Fruit fly (Drosophila melanogaster) whole organism, embryonic: ENCODE data around the gene CG7530.
A peak's percentile ranks its signal among the peaks of the same experiment; 100 is the strongest.

Experiments
- Abd-B ChIP-seq: fragments of 200-800 bp; sonication (Bioruptor generic); optimal IDR thresholded peaks from 2 replicates; lab custom pipeline; 2018; ENCODE audit warnings: missing biosample characterization, mild to moderate bottlenecking, missing genetic modification characterization, moderate library complexity
- B-H1 ChIP-seq: fragments of 200-800 bp; sonication (Bioruptor generic); IDR thresholded peaks from 3 replicates; pipeline ENCODE4 v1.3.6; 2022; ENCODE audit warnings: missing biosample characterization, missing genetic modification characterization
- CG10431 ChIP-seq: fragments of 200-800 bp; sonication (Bioruptor generic); optimal IDR thresholded peaks from 3 replicates; lab custom pipeline; 2018; ENCODE audit warnings: missing biosample characterization, mild to moderate bottlenecking, missing genetic modification characterization
- CG11456 ChIP-seq: fragments of 200-800 bp; sonication (Bioruptor generic); IDR thresholded peaks from 3 replicates; pipeline ENCODE4 v1.3.6; 2022; ENCODE audit warnings: missing biosample characterization, missing genetic modification characterization
- CG11696 ChIP-seq: fragments of 200-800 bp; sonication (Bioruptor generic); IDR thresholded peaks from 2 replicates; pipeline ENCODE4 v1.3.6; 2022; ENCODE audit warnings: missing biosample characterization, missing genetic modification characterization
- CG12155 ChIP-seq: fragments of 200-800 bp; sonication (Bioruptor generic); optimal IDR thresholded peaks from 3 replicates; lab custom pipeline; 2016; ENCODE audit warnings: missing biosample characterization, missing genetic modification characterization
- CG15479 ChIP-seq: fragments of 200-800 bp; sonication (Bioruptor generic); optimal IDR thresholded peaks from 3 replicates; lab custom pipeline; 2019; ENCODE audit warnings: missing biosample characterization, mild to moderate bottlenecking, missing genetic modification characterization, moderate library complexity
- CG1602 ChIP-seq: fragments of 200-800 bp; sonication (Bioruptor generic); optimal IDR thresholded peaks from 3 replicates; lab custom pipeline; 2016; ENCODE audit warnings: missing biosample characterization, missing genetic modification characterization
- CG17328 ChIP-seq: fragments of 200-800 bp; sonication (Bioruptor generic); IDR thresholded peaks from 2 replicates; pipeline ENCODE4 v1.3.6; 2022; ENCODE audit warnings: missing biosample characterization, missing genetic modification characterization
- CG17359 ChIP-seq: fragments of 200-800 bp; sonication (Bioruptor generic); optimal IDR thresholded peaks from 3 replicates; lab custom pipeline; 2018; ENCODE audit warnings: missing biosample characterization, mild to moderate bottlenecking, missing genetic modification characterization, moderate library complexity
- CG2678 ChIP-seq: fragments of 200-800 bp; sonication (Bioruptor generic); optimal IDR thresholded peaks from 3 replicates; lab custom pipeline; 2019; ENCODE audit warnings: missing biosample characterization, mild to moderate bottlenecking, missing genetic modification characterization, moderate library complexity
- CG32532 ChIP-seq: fragments of 200-800 bp; sonication (Bioruptor generic); IDR thresholded peaks from 2 replicates; pipeline ENCODE4 v1.3.6; 2022; ENCODE audit warnings: missing biosample characterization, missing genetic modification characterization
- CG32767 ChIP-seq: fragments of 200-800 bp; sonication (Bioruptor generic); IDR thresholded peaks from 2 replicates; pipeline ENCODE4 v1.3.6; 2022; ENCODE audit warnings: missing biosample characterization, missing genetic modification characterization
- CG4730 ChIP-seq: fragments of 200-800 bp; sonication (Bioruptor generic); IDR thresholded peaks from 2 replicates; pipeline ENCODE4 v1.3.6; 2022; ENCODE audit warnings: missing biosample characterization, missing genetic modification characterization
- CG5245 ChIP-seq: fragments of 200-800 bp; sonication (Bioruptor generic); optimal IDR thresholded peaks from 3 replicates; lab custom pipeline; 2016; ENCODE audit warnings: missing biosample characterization, missing genetic modification characterization
- CG6683 ChIP-seq: fragments of 200-800 bp; sonication (Bioruptor generic); optimal IDR thresholded peaks from 2 replicates; lab custom pipeline; 2017; ENCODE audit warnings: missing biosample characterization, mild to moderate bottlenecking, missing genetic modification characterization, missing genetic modification reagents
- CG6791 ChIP-seq: fragments of 200-800 bp; sonication (Bioruptor generic); IDR thresholded peaks from 3 replicates; pipeline ENCODE4 v1.3.6; 2022; ENCODE audit warnings: missing biosample characterization, missing genetic modification characterization; ENCODE audit not compliant: partially characterized antibody
- CG8478 ChIP-seq: fragments of >200 bp; optimal IDR thresholded peaks from 2 replicates; lab custom pipeline; 2018
- CkIIα-i1 ChIP-seq: fragments of 200-800 bp; sonication (Bioruptor generic); IDR thresholded peaks from 2 replicates; pipeline ENCODE4 v1.3.6; 2022; ENCODE audit warnings: missing biosample characterization, missing genetic modification characterization
- D ChIP-seq, 2 experiments: fragments of 200-800 bp in 1 of 2; fragments of >200 bp in 1 of 2; sonication (Bioruptor generic) in 1 of 2; optimal IDR thresholded peaks; 2 replicates in 1 of 2; 3 replicates in 1 of 2; lab custom pipeline; 2017; ENCODE audit warnings: mild to moderate bottlenecking in 1 of 2, missing biosample characterization in 1 of 2, missing genetic modification characterization in 1 of 2, missing genetic modification reagents in 1 of 2
- Dp ChIP-seq: fragments of 200-800 bp; sonication (Bioruptor generic); optimal IDR thresholded peaks from 2 replicates; lab custom pipeline; 2018; ENCODE audit warnings: missing biosample characterization, mild to moderate bottlenecking, missing genetic modification characterization, moderate library complexity
- E2f2 ChIP-seq: fragments of 200-800 bp; sonication (Bioruptor generic); IDR thresholded peaks from 2 replicates; pipeline ENCODE4 v1.3.6; 2022; ENCODE audit warnings: missing biosample characterization, missing genetic modification characterization
- Ets97D ChIP-seq: fragments of 200-800 bp; sonication (Bioruptor generic); optimal IDR thresholded peaks from 3 replicates; lab custom pipeline; 2016; ENCODE audit warnings: missing biosample characterization, missing genetic modification characterization
- HLH4C ChIP-seq: fragments of 200-800 bp; sonication (Bioruptor generic); IDR thresholded peaks from 3 replicates; pipeline ENCODE4 v1.3.6; 2022; ENCODE audit warnings: missing biosample characterization, missing genetic modification characterization; ENCODE audit not compliant: partially characterized antibody
- Hr3 ChIP-seq: fragments of 200-800 bp; sonication (Bioruptor generic); optimal IDR thresholded peaks from 3 replicates; lab custom pipeline; 2016; ENCODE audit warnings: missing biosample characterization, missing genetic modification characterization
- Hr78 ChIP-seq, 2 experiments: fragments of 200-800 bp in 1 of 2; fragments of >200 bp in 1 of 2; sonication (Bioruptor generic) in 1 of 2; optimal IDR thresholded peaks; 2 replicates each; lab custom pipeline; 2017 to 2019; ENCODE audit warnings: missing biosample characterization in 2 of 2, missing genetic modification characterization in 2 of 2, mild to moderate bottlenecking in 1 of 2, moderate library complexity in 1 of 2
- Med ChIP-seq: fragments of 200-800 bp; sonication (Bioruptor generic); peaks from one replicate; lab custom pipeline; 2016; ENCODE audit warnings: missing biosample characterization, missing genetic modification characterization, mild to moderate bottlenecking, inconsistent platforms, moderate library complexity
- Mes4 ChIP-seq: fragments of 200-800 bp; sonication (Bioruptor generic); optimal IDR thresholded peaks from 2 replicates; lab custom pipeline; 2016; ENCODE audit warnings: missing biosample characterization, missing genetic modification characterization
- Sin3A ChIP-seq: fragments of >200 bp; optimal IDR thresholded peaks from 2 replicates; lab custom pipeline; 2018
- Usf ChIP-seq: fragments of 200-800 bp; sonication (Bioruptor generic); optimal IDR thresholded peaks from 2 replicates; lab custom pipeline; 2017; ENCODE audit warnings: missing genotype, missing biosample characterization, missing genetic modification characterization
- ara ChIP-seq: fragments of 200-800 bp; sonication (Bioruptor generic); IDR thresholded peaks from 2 replicates; pipeline ENCODE4 v1.3.6; 2022; ENCODE audit warnings: missing biosample characterization, missing genetic modification characterization
- da ChIP-seq: fragments of 200-800 bp; sonication (Bioruptor generic); optimal IDR thresholded peaks from 2 replicates; lab custom pipeline; 2016; ENCODE audit warnings: missing biosample characterization, missing genetic modification characterization
- dmrt11E ChIP-seq: fragments of 200-800 bp; sonication (Bioruptor generic); optimal IDR thresholded peaks from 3 replicates; lab custom pipeline; 2018; ENCODE audit warnings: missing biosample characterization, mild to moderate bottlenecking, missing genetic modification characterization, moderate library complexity
- en ChIP-seq: fragments of 200-800 bp; sonication (Bioruptor generic); optimal IDR thresholded peaks from 2 replicates; lab custom pipeline; 2016; ENCODE audit warnings: missing biosample characterization, missing genetic modification characterization
- fd3F ChIP-seq: fragments of 200-800 bp; sonication (Bioruptor generic); optimal IDR thresholded peaks from 2 replicates; lab custom pipeline; 2018; ENCODE audit warnings: missing biosample characterization, mild to moderate bottlenecking, missing genetic modification characterization, moderate library complexity
- fu2 ChIP-seq: fragments of 200-800 bp; sonication (Bioruptor generic); optimal IDR thresholded peaks from 2 replicates; lab custom pipeline; 2016; ENCODE audit warnings: missing biosample characterization, missing genetic modification characterization
- gcm ChIP-seq: fragments of 200-800 bp; sonication (Bioruptor generic); optimal IDR thresholded peaks from 2 replicates; lab custom pipeline; 2019; ENCODE audit warnings: missing biosample characterization, mild to moderate bottlenecking, missing genetic modification characterization, moderate library complexity
- gfzf ChIP-seq: fragments of 200-800 bp; sonication (Bioruptor generic); optimal IDR thresholded peaks from 2 replicates; lab custom pipeline; 2016; ENCODE audit warnings: missing biosample characterization, mild to moderate bottlenecking, missing genetic modification characterization, moderate library complexity
- ind ChIP-seq: fragments of 200-800 bp; sonication (Bioruptor generic); optimal IDR thresholded peaks from 3 replicates; lab custom pipeline; 2016; ENCODE audit warnings: missing biosample characterization, missing genetic modification characterization
- inv ChIP-seq: fragments of 200-800 bp; sonication (Bioruptor generic); IDR thresholded peaks from 2 replicates; pipeline ENCODE4 v1.3.6; 2022; ENCODE audit warnings: missing biosample characterization, missing genetic modification characterization; ENCODE audit not compliant: partially characterized antibody
- ken ChIP-seq: fragments of 200-800 bp; sonication (Bioruptor generic); IDR thresholded peaks from 3 replicates; pipeline ENCODE4 v1.3.6; 2022; ENCODE audit warnings: missing biosample characterization, missing genetic modification characterization
- luna ChIP-seq: fragments of 200-800 bp; sonication (Bioruptor generic); optimal IDR thresholded peaks from 2 replicates; lab custom pipeline; 2016; ENCODE audit warnings: missing biosample characterization, missing genetic modification characterization
- mld ChIP-seq: fragments of 200-800 bp; sonication (Bioruptor generic); IDR thresholded peaks from 3 replicates; pipeline ENCODE4 v1.3.6; 2022; ENCODE audit warnings: missing biosample characterization, missing genetic modification characterization; ENCODE audit not compliant: partially characterized antibody
- salm ChIP-seq: fragments of 200-800 bp; sonication (Bioruptor generic); optimal IDR thresholded peaks from 2 replicates; lab custom pipeline; 2018; ENCODE audit warnings: missing biosample characterization, mild to moderate bottlenecking, missing genetic modification characterization
- schlank ChIP-seq: fragments of 200-800 bp; sonication (Bioruptor generic); optimal IDR thresholded peaks from 2 replicates; lab custom pipeline; 2018; ENCODE audit warnings: missing biosample characterization, mild to moderate bottlenecking, missing genetic modification characterization
- sob ChIP-seq: fragments of 200-800 bp; sonication (Bioruptor generic); IDR thresholded peaks from 2 replicates; pipeline ENCODE4 v1.3.6; 2022; ENCODE audit warnings: missing biosample characterization, missing genetic modification characterization
- tio ChIP-seq: fragments of 200-800 bp; sonication (Bioruptor generic); optimal IDR thresholded peaks from 2 replicates; lab custom pipeline; 2017; ENCODE audit warnings: missing biosample characterization, missing genetic modification characterization, inconsistent platforms
- tll ChIP-seq, 2 experiments: fragments of 200-800 bp in 1 of 2; fragments of >200 bp in 1 of 2; sonication (Bioruptor generic) in 1 of 2; optimal IDR thresholded peaks; 2 replicates each; lab custom pipeline; 2017 to 2019; ENCODE audit warnings: missing biosample characterization in 2 of 2, missing genetic modification characterization in 2 of 2, mild to moderate bottlenecking in 1 of 2, moderate library complexity in 1 of 2

Gene CG7530

dm6 chr3R:14749077-14749798 is 17.9 kb upstream of the CG7530 start (continued):
- peak; percentile 37 for TF ChIP-seq CG10431 (GFP tag; lab: Kevin White, UChicago)
- TF ChIP-seq HLH4C (GFP tag; lab: Robert Waterston, UW), result peak; percentile 22; the same call in 1 of the 3 replicates
- peak; percentile 70; the same call in 1 of the 3 replicates for TF ChIP-seq CG6791 (GFP tag; lab: Robert Waterston, UW)
- no peak for TF ChIP-seq ind (GFP tag; lab: Kevin White, UChicago)
- no peak for TF ChIP-seq Dp (GFP tag; lab: Kevin White, UChicago)
- TF ChIP-seq Usf (GFP tag; lab: Kevin White, UChicago), result no peak
- TF ChIP-seq salm (tag; lab: Kevin White, UChicago), result peak; percentile 82
- peak; percentile 14 for TF ChIP-seq CG1602 (GFP tag; lab: Kevin White, UChicago)
- TF ChIP-seq Ets97D, result no peak
- peak; percentile 60 for TF ChIP-seq Mes4
- TF ChIP-seq dmrt11E (tag; lab: Kevin White, UChicago), result peak; percentile 54
- TF ChIP-seq CG15479, result peak; percentile 61
- peak in 1 of 2 experiments; percentile 16 for TF ChIP-seq Hr78 (GFP tag; optimal IDR thresholded peaks at IDR 0.05; lab: Kevin White, UChicago)
- TF ChIP-seq E2f2, result peak; percentile 48
- TF ChIP-seq ken, result peak; percentile 32; the same call in 1 of the 3 replicates
- no peak for TF ChIP-seq gfzf (GFP tag; lab: Kevin White, UChicago)
- no peak; the same call in 1 of the 2 replicates for TF ChIP-seq CkIIα-i1 (GFP tag; lab: Robert Waterston, UW)
- peak; percentile 74 for TF ChIP-seq da
- TF ChIP-seq CG2678, result peak; percentile 81
- no peak for TF ChIP-seq Sin3A (lab: Kevin White, UChicago)
- peak; percentile 72 for TF ChIP-seq fd3F (GFP tag; lab: Kevin White, UChicago)
- TF ChIP-seq luna, result no peak
- TF ChIP-seq CG8478 (lab: Kevin White, UChicago), result no peak
- TF ChIP-seq inv, result no peak
- peak; percentile 59 for TF ChIP-seq en (GFP tag; lab: Kevin White, UChicago)
- peak; percentile 95 for TF ChIP-seq Med (GFP tag; lab: Kevin White, UChicago)
- peak; percentile 56; the same call in 1 of the 2 replicates for TF ChIP-seq CG11696 (GFP tag; lab: Robert Waterston, UW)
- peak; percentile 45 for TF ChIP-seq CG12155 (GFP tag; lab: Kevin White, UChicago)
- no peak for TF ChIP-seq D (optimal IDR thresholded peaks at IDR 0.05; lab: Kevin White, UChicago)
- peak; percentile 72 for TF ChIP-seq D (GFP tag; optimal IDR thresholded peaks at IDR 0.05; lab: Kevin White, UChicago)
- TF ChIP-seq CG6683 (GFP tag; lab: Kevin White, UChicago), result peak; percentile 68
- TF ChIP-seq Abd-B (GFP tag; lab: Kevin White, UChicago), result no peak
- peak; percentile 68 for TF ChIP-seq CG17328 (GFP tag; lab: Robert Waterston, UW)
- no peak for TF ChIP-seq CG4730 (GFP tag; lab: Robert Waterston, UW)
- no peak for TF ChIP-seq CG11456 (GFP tag; lab: Robert Waterston, UW)
- TF ChIP-seq sob, result peak; percentile 69; the same call in 1 of the 2 replicates
- no peak for TF ChIP-seq Hr3 (GFP tag; lab: Kevin White, UChicago)
- TF ChIP-seq CG32767 (GFP tag; lab: Robert Waterston, UW), result peak; percentile 74; the same call in 1 of the 2 replicates
- peak; percentile 81 for TF ChIP-seq gcm (GFP tag; lab: Kevin White, UChicago)
- peak; percentile 55 for TF ChIP-seq CG32532 (GFP tag; lab: Robert Waterston, UW)
- TF ChIP-seq mld (GFP tag; lab: Robert Waterston, UW), result peak; percentile 75; the same call in 2 of the 3 replicates
- no peak; the same call in 2 of the 3 replicates for TF ChIP-seq B-H1 (GFP tag; lab: Robert Waterston, UW)
- peak; percentile 35 for TF ChIP-seq CG5245 (GFP tag; lab: Kevin White, UChicago)
- peak in 1 of 2 experiments; percentile 22 for TF ChIP-seq tll (GFP tag; optimal IDR thresholded peaks at IDR 0.05; lab: Kevin White, UChicago)
- TF ChIP-seq fu2 (GFP tag; lab: Kevin White, UChicago), result no peak
- peak; percentile 72; the same call in 1 of the 2 replicates for TF ChIP-seq ara (GFP tag; lab: Robert Waterston, UW)
- no peak for TF ChIP-seq tio (GFP tag; lab: Kevin White, UChicago)
- peak; percentile 85 for TF ChIP-seq schlank
- peak; percentile 73 for TF ChIP-seq CG17359 (tag; lab: Kevin White, UChicago)
